Worm (Caenorhabditis elegans) whole organism, late embryonic: ENCODE data around the gene F13A2.4.

Experiments
- C08G9.2 ChIP-seq: sonication (generic microtip); optimal IDR thresholded peaks from 2 replicates; lab custom pipeline; 2016; ENCODE audit warnings: mild to moderate bottlenecking, missing genetic modification characterization, moderate library complexity, missing compliant biosample characterization
- K09A11.1 ChIP-seq: sonication (generic microtip); optimal IDR thresholded peaks from 2 replicates; lab custom pipeline; 2017; ENCODE audit warnings: antibody characterized with exemption, mild to moderate bottlenecking, missing genetic modification characterization, missing compliant biosample characterization; ENCODE audit not compliant: insufficient read depth
- Y22D7AL.16 ChIP-seq: sonication (generic microtip); optimal IDR thresholded peaks from 2 replicates; lab custom pipeline; 2016; ENCODE audit warnings: missing genetic modification characterization, missing compliant biosample characterization
- ahr-1 ChIP-seq: sonication (generic microtip); optimal IDR thresholded peaks from 2 replicates; lab custom pipeline; 2016; ENCODE audit warnings: missing genetic modification characterization, missing compliant biosample characterization
- ama-1 ChIP-seq: fragments of 150-350 bp; optimal IDR thresholded peaks from 2 replicates; lab custom pipeline; 2014
- ceh-19 ChIP-seq: fragments of 200-800 bp; sonication (Bioruptor generic); optimal IDR thresholded peaks from 2 replicates; lab custom pipeline; 2018; ENCODE audit warnings: mild to moderate bottlenecking, missing genetic modification characterization, missing compliant biosample characterization
- ceh-22 ChIP-seq: sonication (generic microtip); optimal IDR thresholded peaks from 2 replicates; lab custom pipeline; 2017; ENCODE audit warnings: missing biosample characterization, missing genetic modification characterization
- ceh-30 ChIP-seq: fragments of 150-350 bp; optimal IDR thresholded peaks from 2 replicates; lab custom pipeline; 2014; ENCODE audit warnings: missing biosample characterization, missing genetic modification characterization
- ceh-31 ChIP-seq: sonication (generic microtip); optimal IDR thresholded peaks from 2 replicates; lab custom pipeline; 2016; ENCODE audit warnings: missing genetic modification characterization, missing compliant biosample characterization
- ceh-45 ChIP-seq: fragments of 200-800 bp; sonication (Bioruptor generic); IDR thresholded peaks from 2 replicates; pipeline ENCODE4 v1.3.6; 2022; ENCODE audit warnings: missing genetic modification reagents, missing genetic modification characterization, missing compliant biosample characterization
- ceh-48 ChIP-seq: sonication (generic microtip); optimal IDR thresholded peaks from 2 replicates; lab custom pipeline; 2016; ENCODE audit warnings: missing genetic modification characterization, inconsistent platforms, missing compliant biosample characterization
- ceh-9 ChIP-seq: sonication (generic microtip); optimal IDR thresholded peaks from 2 replicates; lab custom pipeline; 2016; ENCODE audit warnings: mild to moderate bottlenecking, missing genetic modification characterization, inconsistent platforms, missing compliant biosample characterization
- dve-1 ChIP-seq: sonication (generic microtip); optimal IDR thresholded peaks from 2 replicates; lab custom pipeline; 2017; ENCODE audit warnings: antibody characterized with exemption, mild to moderate bottlenecking, missing genetic modification characterization, missing compliant biosample characterization
- elt-2 ChIP-seq: sonication (generic microtip); optimal IDR thresholded peaks from 2 replicates; lab custom pipeline; 2016; ENCODE audit warnings: missing genetic modification reagents, missing genetic modification characterization, missing compliant biosample characterization
- elt-4 ChIP-seq: sonication (generic microtip); optimal IDR thresholded peaks from 2 replicates; lab custom pipeline; 2016; ENCODE audit warnings: missing genetic modification characterization, missing compliant biosample characterization
- fkh-10 ChIP-seq: fragments of 150-350 bp; optimal IDR thresholded peaks from 2 replicates; lab custom pipeline; 2014; ENCODE audit warnings: missing biosample characterization, missing genetic modification reagents, missing genetic modification characterization
- gmeb-2 ChIP-seq: sonication (generic microtip); optimal IDR thresholded peaks from 2 replicates; lab custom pipeline; 2016; ENCODE audit warnings: missing genetic modification characterization, inconsistent platforms, missing compliant biosample characterization
- hlh-13 ChIP-seq: fragments of 200-800 bp; sonication (Bioruptor generic); optimal IDR thresholded peaks from 2 replicates; lab custom pipeline; 2018; ENCODE audit warnings: mild to moderate bottlenecking, missing genetic modification characterization, missing compliant biosample characterization
- hlh-15 ChIP-seq: sonication (generic microtip); optimal IDR thresholded peaks from 2 replicates; lab custom pipeline; 2016; ENCODE audit warnings: missing genetic modification characterization, missing compliant biosample characterization
- hlh-30 ChIP-seq: sonication (generic microtip); optimal IDR thresholded peaks from 2 replicates; lab custom pipeline; 2017; ENCODE audit warnings: antibody characterized with exemption, missing genetic modification characterization, missing compliant biosample characterization; ENCODE audit not compliant: insufficient read depth
- hlh-6 ChIP-seq: sonication (generic microtip); optimal IDR thresholded peaks from 2 replicates; lab custom pipeline; 2016; ENCODE audit warnings: missing genotype, missing genetic modification characterization, missing compliant biosample characterization
- lim-6 ChIP-seq: sonication (generic microtip); optimal IDR thresholded peaks from 2 replicates; lab custom pipeline; 2016; ENCODE audit warnings: missing genetic modification characterization, missing compliant biosample characterization
- madf-2 ChIP-seq: sonication (generic microtip); optimal IDR thresholded peaks from 2 replicates; lab custom pipeline; 2017; ENCODE audit warnings: missing genetic modification characterization, missing compliant biosample characterization
- mec-3 ChIP-seq: sonication (generic microtip); optimal IDR thresholded peaks from 2 replicates; lab custom pipeline; 2016; ENCODE audit warnings: borderline replicate concordance, missing genetic modification characterization, missing compliant biosample characterization
- nhr-232 ChIP-seq: sonication (generic microtip); optimal IDR thresholded peaks from 2 replicates; lab custom pipeline; 2016; ENCODE audit warnings: missing genetic modification characterization, missing compliant biosample characterization
- pat-9 ChIP-seq: fragments of 200-800 bp; sonication (Bioruptor generic); optimal IDR thresholded peaks from 2 replicates; lab custom pipeline; 2018; ENCODE audit warnings: mild to moderate bottlenecking, missing genetic modification characterization, moderate library complexity, missing compliant biosample characterization
- pax-1 ChIP-seq: fragments of 150-350 bp; optimal IDR thresholded peaks from 2 replicates; lab custom pipeline; 2014; ENCODE audit warnings: missing biosample characterization, missing genetic modification characterization
- pha-4 ChIP-seq: fragments of 150-350 bp; optimal IDR thresholded peaks from 2 replicates; lab custom pipeline; 2018; ENCODE audit warnings: missing biosample characterization, missing genetic modification reagents, missing genetic modification characterization
- ref-2 ChIP-seq: sonication (generic microtip); optimal IDR thresholded peaks from 2 replicates; lab custom pipeline; 2016; ENCODE audit warnings: missing genetic modification characterization, missing compliant biosample characterization
- sox-2 ChIP-seq: fragments of 200-800 bp; sonication (Bioruptor generic); IDR thresholded peaks from 2 replicates; pipeline ENCODE4 v1.3.6; 2022; ENCODE audit warnings: missing genetic modification reagents, missing genetic modification characterization, missing compliant biosample characterization
- sox-4 ChIP-seq: sonication (generic microtip); optimal IDR thresholded peaks from 2 replicates; lab custom pipeline; 2017; ENCODE audit warnings: mild to moderate bottlenecking, missing genetic modification characterization, inconsistent platforms, missing compliant biosample characterization
- syd-9 ChIP-seq: sonication (generic microtip); optimal IDR thresholded peaks from 2 replicates; lab custom pipeline; 2016; ENCODE audit warnings: mild to moderate bottlenecking, missing genetic modification characterization, moderate library complexity, missing compliant biosample characterization
- unc-3 ChIP-seq, 2 experiments: fragments of 200-800 bp in 1 of 2; sonication (Bioruptor generic) in 1 of 2; sonication (generic microtip) in 1 of 2; conservative IDR thresholded peaks in 1 of 2; optimal IDR thresholded peaks in 1 of 2; 2 replicates each; pipeline versions ENCODE4 v1.3.6 to Lab custom; 2016 to 2022; ENCODE audit warnings: missing compliant biosample characterization in 2 of 2, missing genetic modification characterization in 2 of 2, missing genetic modification reagents in 1 of 2
- unc-86 ChIP-seq: sonication (generic microtip); optimal IDR thresholded peaks from 2 replicates; lab custom pipeline; 2016; ENCODE audit warnings: missing genetic modification characterization, missing compliant biosample characterization

The F13A2.4 gene

ce11 chrV:4423087-4423486 is 23.1 kb upstream of the F13A2.4 start:
- TF ChIP-seq Y22D7AL.16 (tag; lab: Kevin White, UChicago) (no peak), dve-1 (tag; lab: Kevin White, UChicago) (no peak), ceh-19 (GFP tag; lab: Kevin White, UChicago) (no peak), pha-4 (no peak), gmeb-2 (tag; lab: Kevin White, UChicago) (no peak), C08G9.2 (tag; lab: Kevin White, UChicago) (no peak), nhr-232 (tag; lab: Kevin White, UChicago) (no peak), syd-9 (tag; lab: Kevin White, UChicago) (no peak)

- TF ChIP-seq hlh-30 (tag; lab: Kevin White, UChicago) = no peak
- no peak for TF ChIP-seq dve-1 (tag; lab: Kevin White, UChicago)
- no peak for TF ChIP-seq gmeb-2 (tag; lab: Kevin White, UChicago)
- TF ChIP-seq ceh-9 (tag; lab: Kevin White, UChicago) = no peak
- TF ChIP-seq sox-2 = no peak
- TF ChIP-seq sox-4 (tag; lab: Kevin White, UChicago) = no peak
- TF ChIP-seq C08G9.2 (tag; lab: Kevin White, UChicago) = no peak
- no peak for TF ChIP-seq ceh-30 (tag; lab: Kevin White, UChicago)
- TF ChIP-seq elt-4 = no peak
- no peak for TF ChIP-seq syd-9 (tag; lab: Kevin White, UChicago)
- TF ChIP-seq unc-86 (tag; lab: Kevin White, UChicago) = no peak
Observed at ce11 chrV:4422127-4422526, 22.1 kb upstream of the F13A2.4 start, which contains the start of gene skr-7. TSS of gene skr-7 (plus strand) at chrV:4422427.

DNA sequence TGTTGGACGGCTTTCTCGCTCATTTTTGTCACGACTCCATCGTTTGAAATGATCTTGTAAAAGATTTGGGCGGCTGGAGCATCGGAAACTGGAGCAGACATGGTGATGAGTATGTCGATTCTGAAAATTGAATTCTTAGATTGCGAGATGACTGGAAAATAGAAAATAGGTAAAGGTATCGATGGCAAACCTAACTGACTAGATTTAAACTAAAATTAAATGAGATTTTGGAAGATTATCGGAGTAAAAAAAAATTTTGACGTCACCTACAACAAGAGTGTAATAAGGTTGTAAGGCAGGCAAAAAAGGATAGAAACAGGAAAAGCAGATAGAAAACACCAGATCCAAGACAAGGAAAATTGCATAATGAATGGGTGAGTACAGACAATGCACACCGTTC is 21.5 kb upstream of the F13A2.4 start, which contains the start of gene skr-14:
skr-14 (minus strand) TSS at position 101 of the 400 bp plus-strand sequence.
- no peak for TF ChIP-seq hlh-13 (GFP tag; lab: Kevin White, UChicago)

DNA sequence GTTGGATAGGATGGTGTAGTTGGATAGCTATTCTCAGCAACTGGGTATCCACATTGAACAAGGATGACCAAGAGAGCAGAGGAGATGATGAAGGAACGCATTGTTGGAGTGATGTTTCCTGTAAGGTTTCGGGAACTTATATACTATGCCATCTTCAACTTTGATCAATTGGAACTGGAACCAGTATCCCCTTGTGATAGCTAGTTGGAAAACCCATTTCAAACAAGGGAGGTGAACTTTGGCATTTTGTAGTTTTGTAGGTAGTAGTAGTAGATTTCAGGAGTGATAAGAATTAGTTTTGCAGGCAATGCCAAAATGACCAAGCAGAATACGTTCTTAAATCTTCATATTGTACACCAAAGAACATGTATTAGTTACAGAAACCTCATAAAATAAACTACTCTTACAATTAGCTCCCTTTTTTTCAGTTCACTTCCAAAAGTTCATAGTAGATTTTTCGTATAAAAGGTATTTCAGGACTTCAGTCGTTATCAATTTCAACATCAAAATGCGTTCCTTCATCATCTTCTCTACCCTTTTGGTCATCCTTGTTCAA is 19.8 kb upstream of the F13A2.4 start, which contains the start of the genes Y47D7A.7 and Y47D7A.2:
Y47D7A.7 (minus strand) TSS at position 101 of the 556 bp plus-strand sequence.
Y47D7A.2 (plus strand) TSS at position 506 of the 556 bp plus-strand sequence.
- TF ChIP-seq ceh-48 (tag; lab: Kevin White, UChicago) (no peak), sox-2 (no peak), pat-9 (tag; lab: Kevin White, UChicago) (no peak), ahr-1 (tag; lab: Kevin White, UChicago) (no peak), nhr-232 (tag; lab: Kevin White, UChicago) (no peak), ref-2 (tag; lab: Kevin White, UChicago) (no peak), unc-3 (GFP tag; conservative IDR thresholded peaks at IDR 0.05; lab: Robert Waterston, UW) (no peak), unc-3 (tag; optimal IDR thresholded peaks at IDR 0.05; lab: Kevin White, UChicago) (no peak), elt-2 (tag; lab: Kevin White, UChicago) (no peak), ceh-45 (no peak), K09A11.1 (tag; lab: Kevin White, UChicago) (no peak), mec-3 (tag; lab: Kevin White, UChicago) (no peak), pha-4 (no peak), lim-6 (tag; lab: Kevin White, UChicago) (no peak), hlh-6 (tag; lab: Kevin White, UChicago) (no peak)

DNA sequence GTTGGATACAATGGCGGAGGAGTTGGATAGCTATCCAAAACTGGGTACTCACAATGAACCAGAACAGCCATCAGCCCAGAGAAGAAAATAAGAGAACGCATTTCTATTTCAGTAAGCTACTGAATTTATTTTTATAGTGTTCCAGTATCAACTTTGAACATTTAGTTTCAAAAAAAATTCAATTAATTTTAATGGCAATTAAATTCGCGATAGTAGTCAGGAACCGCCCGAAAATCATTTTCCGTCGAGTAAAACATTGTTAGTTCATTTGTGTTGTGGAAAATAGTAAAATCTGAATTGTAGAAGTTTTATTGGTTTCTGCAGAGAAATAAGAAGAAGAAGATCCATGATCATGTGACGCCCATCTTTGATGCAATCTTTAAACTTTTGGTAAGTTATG is 18.1 kb upstream of the F13A2.4 start, which contains the start of gene Y47D7A.6:
Y47D7A.6 (minus strand) TSS at position 101 of the 400 bp plus-strand sequence.
- TF ChIP-seq pax-1 (no peak), madf-2 (tag; lab: Kevin White, UChicago) (no peak), ceh-31 (tag; lab: Kevin White, UChicago) (no peak), ceh-22 (tag; lab: Kevin White, UChicago) (no peak), ama-1 (lab: Kevin White, UChicago) (no peak), ref-2 (tag; lab: Kevin White, UChicago) (no peak), hlh-15 (tag; lab: Kevin White, UChicago) (no peak), nhr-232 (tag; lab: Kevin White, UChicago) (no peak), ahr-1 (tag; lab: Kevin White, UChicago) (no peak), fkh-10 (GFP tag; lab: Kevin White, UChicago) (no peak), Y22D7AL.16 (tag; lab: Kevin White, UChicago) (no peak)
